ENCODE assay signal across 2 fruit fly cellular contexts in genomic region chr2L:14997370-14997769, dm6.
TF ChIP-seq lines count a peak whose summit lies in the region.

mol (minus strand) TSS chr2L:14997559.

TF ChIP-seq in whole organism, embryonic, 481 proteins besides CTCF, POLR2A, EP300 and RAD21 (continued from another document):
- peak; percentile 26; the same call in 1 of the 2 replicates for TF ChIP-seq bbx (GFP tag; IDR thresholded peaks at IDR 0.05; lab: Robert Waterston, UW; ENCODE audit: partially characterized antibody)
- TF ChIP-seq lab (GFP tag; optimal IDR thresholded peaks at IDR 0.05; lab: Kevin White, UChicago) = peak; percentile 15
- TF ChIP-seq CG34224 (GFP tag; IDR thresholded peaks at IDR 0.05; lab: Robert Waterston, UW; ENCODE audit: partially characterized antibody) = 0 out of 3 replicates have a peak, but pooled peaks have one; percentile 16
- peak; percentile 58 for TF ChIP-seq nom (GFP tag; optimal IDR thresholded peaks at IDR 0.05; lab: Kevin White, UChicago)
- TF ChIP-seq chinmo (GFP tag; IDR thresholded peaks at IDR 0.05; lab: Robert Waterston, UW; ENCODE audit: partially characterized antibody) = 0 out of 4 replicates have a peak, but pooled peaks have one; percentile 71
- TF ChIP-seq mld (GFP tag; IDR thresholded peaks at IDR 0.05; lab: Robert Waterston, UW; ENCODE audit: partially characterized antibody) = 0 out of 3 replicates have a peak, but pooled peaks have one; percentile 39
- peak; percentile 70 for TF ChIP-seq vvl (GFP tag; IDR thresholded peaks at IDR 0.05; lab: Robert Waterston, UW)

TF ChIP-seq in whole organism, prepupa, 60 proteins besides CTCF, POLR2A, EP300 and RAD21 (continued from another document):
- no peak for TF ChIP-seq esn (GFP tag; optimal IDR thresholded peaks at IDR 0.05; lab: Kevin White, UChicago)
- TF ChIP-seq CG8632 (GFP tag; optimal IDR thresholded peaks at IDR 0.05; lab: Kevin White, UChicago) = no peak
- TF ChIP-seq Sox102F (GFP tag; optimal IDR thresholded peaks at IDR 0.05; lab: Kevin White, UChicago) = no peak
- peak; percentile 51 for TF ChIP-seq eg (GFP tag; IDR thresholded peaks at IDR 0.05; lab: Robert Waterston, UW)
- TF ChIP-seq CG10631 (GFP tag; optimal IDR thresholded peaks at IDR 0.05; lab: Kevin White, UChicago) = no peak
- TF ChIP-seq Eip78C (GFP tag; lab: Kevin White, UChicago) = peak; percentile 66
- TF ChIP-seq net (GFP tag; optimal IDR thresholded peaks at IDR 0.05; lab: Kevin White, UChicago) = no peak
- peak; percentile 20; the same call in 1 of the 2 replicates for TF ChIP-seq CG15336 (GFP tag; IDR thresholded peaks at IDR 0.05; lab: Robert Waterston, UW)
- no peak for TF ChIP-seq CG4318 (GFP tag; optimal IDR thresholded peaks at IDR 0.05; lab: Kevin White, UChicago)
- no peak for TF ChIP-seq topi (GFP tag; optimal IDR thresholded peaks at IDR 0.05; lab: Kevin White, UChicago)
- TF ChIP-seq OdsH (GFP tag; optimal IDR thresholded peaks at IDR 0.05; lab: Kevin White, UChicago) = no peak
- TF ChIP-seq Smox (GFP tag; optimal IDR thresholded peaks at IDR 0.05; lab: Kevin White, UChicago) = no peak
- no peak for TF ChIP-seq salr (GFP tag; optimal IDR thresholded peaks at IDR 0.05; lab: Kevin White, UChicago)
- no peak for TF ChIP-seq CG32006 (GFP tag; optimal IDR thresholded peaks at IDR 0.05; lab: Kevin White, UChicago)
- TF ChIP-seq CG6163 (GFP tag; IDR thresholded peaks at IDR 0.05; lab: Robert Waterston, UW) = peak; percentile 62
- TF ChIP-seq CG8319 (GFP tag; optimal IDR thresholded peaks at IDR 0.05; lab: Kevin White, UChicago) = no peak
- TF ChIP-seq Ets96B (tag; optimal IDR thresholded peaks at IDR 0.05; lab: Kevin White, UChicago) = peak; percentile 3
- TF ChIP-seq acj6 (GFP tag; optimal IDR thresholded peaks at IDR 0.05; lab: Kevin White, UChicago) = no peak
- no peak for TF ChIP-seq CG31627 (GFP tag; optimal IDR thresholded peaks at IDR 0.05; lab: Kevin White, UChicago)
- peak; percentile 21 for TF ChIP-seq CG1621 (tag; optimal IDR thresholded peaks at IDR 0.05; lab: Kevin White, UChicago)
- no peak for TF ChIP-seq svp (GFP tag; lab: Kevin White, UChicago)
